Fruit fly (Drosophila melanogaster) whole organism, embryonic: ENCODE measurements around the gene Glut4EF.

Experiments used
- Ada2b ChIP-seq: fragments of 200-800 bp; sonication (Bioruptor generic); IDR thresholded peaks from 2 replicates; pipeline ENCODE4 v1.3.6; 2022; ENCODE audit warnings: missing biosample characterization, missing genetic modification characterization
- Adf1 ChIP-seq: fragments of 200-800 bp; sonication (Bioruptor generic); IDR thresholded peaks from 2 replicates; pipeline ENCODE4 v1.3.6; 2022; ENCODE audit warnings: missing biosample characterization, missing genetic modification characterization
- CG11093 ChIP-seq: fragments of 200-800 bp; sonication (Bioruptor generic); IDR thresholded peaks from 3 replicates; pipeline ENCODE4 v1.3.6; 2022; ENCODE audit warnings: missing biosample characterization, missing genetic modification characterization
- CG11696 ChIP-seq: fragments of 200-800 bp; sonication (Bioruptor generic); IDR thresholded peaks from 2 replicates; pipeline ENCODE4 v1.3.6; 2022; ENCODE audit warnings: missing biosample characterization, missing genetic modification characterization
- CG12299 ChIP-seq: fragments of 200-800 bp; sonication (Bioruptor generic); optimal IDR thresholded peaks from 2 replicates; lab custom pipeline; 2018; ENCODE audit warnings: missing biosample characterization, mild to moderate bottlenecking, missing genetic modification characterization
- CG12942 ChIP-seq: fragments of 200-800 bp; sonication (Bioruptor generic); optimal IDR thresholded peaks from 3 replicates; lab custom pipeline; 2016; ENCODE audit warnings: missing biosample characterization, missing genetic modification characterization
- CG13123 ChIP-seq: fragments of 200-800 bp; sonication (Bioruptor generic); optimal IDR thresholded peaks from 2 replicates; lab custom pipeline; 2016; ENCODE audit warnings: missing biosample characterization, missing genetic modification characterization
- CG13624 ChIP-seq: fragments of 200-800 bp; sonication (Bioruptor generic); optimal IDR thresholded peaks from 2 replicates; lab custom pipeline; 2016; ENCODE audit warnings: missing biosample characterization, missing genetic modification characterization
- CG14014 ChIP-seq: fragments of 200-800 bp; sonication (Bioruptor generic); IDR thresholded peaks from 2 replicates; pipeline ENCODE4 v1.3.6; 2022; ENCODE audit warnings: missing biosample characterization, missing genetic modification characterization
- CG15011 ChIP-seq: fragments of 200-800 bp; sonication (Bioruptor generic); optimal IDR thresholded peaks from 3 replicates; lab custom pipeline; 2018; ENCODE audit warnings: missing biosample characterization, mild to moderate bottlenecking, missing genetic modification characterization
- CG15269 ChIP-seq: fragments of 200-800 bp; sonication (Bioruptor generic); optimal IDR thresholded peaks from 2 replicates; lab custom pipeline; 2018; ENCODE audit warnings: missing biosample characterization, mild to moderate bottlenecking, missing genetic modification characterization, moderate library complexity
- CG17361 ChIP-seq: fragments of 200-800 bp; sonication (Bioruptor generic); IDR thresholded peaks from 3 replicates; pipeline ENCODE4 v1.3.6; 2022; ENCODE audit warnings: missing biosample characterization, missing genetic modification characterization
- CG2129 ChIP-seq: fragments of 200-800 bp; sonication (Bioruptor generic); IDR thresholded peaks from 2 replicates; pipeline ENCODE4 v1.3.6; 2022; ENCODE audit warnings: missing biosample characterization, missing genetic modification characterization; ENCODE audit not compliant: partially characterized antibody
- CG4282 ChIP-seq: fragments of 200-800 bp; sonication (Bioruptor generic); optimal IDR thresholded peaks from 2 replicates; lab custom pipeline; 2016; ENCODE audit warnings: missing biosample characterization, missing genetic modification characterization
- CG8089 ChIP-seq: fragments of 200-800 bp; sonication (Bioruptor generic); optimal IDR thresholded peaks from 3 replicates; lab custom pipeline; 2016; ENCODE audit warnings: missing biosample characterization, missing genetic modification characterization
- CG8388 ChIP-seq: fragments of 200-800 bp; sonication (Bioruptor generic); optimal IDR thresholded peaks from 2 replicates; lab custom pipeline; 2019; ENCODE audit warnings: missing biosample characterization, mild to moderate bottlenecking, missing genetic modification characterization, moderate library complexity
- CG9215 ChIP-seq: fragments of 200-800 bp; sonication (Bioruptor generic); IDR thresholded peaks from 2 replicates; pipeline ENCODE4 v1.3.6; 2022; ENCODE audit warnings: missing biosample characterization, missing genetic modification characterization
- CG9797 ChIP-seq: fragments of 200-800 bp; sonication (Bioruptor generic); optimal IDR thresholded peaks from 3 replicates; lab custom pipeline; 2018; ENCODE audit warnings: missing biosample characterization, mild to moderate bottlenecking, missing genetic modification characterization
- Camta ChIP-seq: fragments of 200-800 bp; sonication (Bioruptor generic); optimal IDR thresholded peaks from 2 replicates; lab custom pipeline; 2016; ENCODE audit warnings: missing biosample characterization, missing genetic modification characterization
- Doc3 ChIP-seq: fragments of 200-800 bp; sonication (Bioruptor generic); IDR thresholded peaks from 3 replicates; pipeline ENCODE4 v1.3.6; 2022; ENCODE audit warnings: missing biosample characterization, missing genetic modification characterization; ENCODE audit not compliant: partially characterized antibody
- Dp ChIP-seq: fragments of 200-800 bp; sonication (Bioruptor generic); optimal IDR thresholded peaks from 2 replicates; lab custom pipeline; 2018; ENCODE audit warnings: missing biosample characterization, mild to moderate bottlenecking, missing genetic modification characterization, moderate library complexity
- E2f2 ChIP-seq: fragments of 200-800 bp; sonication (Bioruptor generic); IDR thresholded peaks from 2 replicates; pipeline ENCODE4 v1.3.6; 2022; ENCODE audit warnings: missing biosample characterization, missing genetic modification characterization
- Fer1 ChIP-seq: fragments of 200-800 bp; sonication (Bioruptor generic); optimal IDR thresholded peaks from 2 replicates; lab custom pipeline; 2017; ENCODE audit warnings: missing biosample characterization, mild to moderate bottlenecking, missing genetic modification characterization
- Gsc ChIP-seq: fragments of 200-800 bp; sonication (Bioruptor generic); IDR thresholded peaks from 2 replicates; pipeline ENCODE4 v1.3.6; 2022; ENCODE audit warnings: missing biosample characterization, missing genetic modification characterization
- HLH4C ChIP-seq: fragments of 200-800 bp; sonication (Bioruptor generic); IDR thresholded peaks from 3 replicates; pipeline ENCODE4 v1.3.6; 2022; ENCODE audit warnings: missing biosample characterization, missing genetic modification characterization; ENCODE audit not compliant: partially characterized antibody
- Kr ChIP-seq: fragments of 200-800 bp; sonication (Bioruptor generic); optimal IDR thresholded peaks from 2 replicates; lab custom pipeline; 2017; ENCODE audit warnings: missing biosample characterization, mild to moderate bottlenecking, missing genetic modification characterization
- Mrtf ChIP-seq: fragments of 200-800 bp; sonication (Bioruptor generic); IDR thresholded peaks from 3 replicates; pipeline ENCODE4 v1.3.6; 2022; ENCODE audit warnings: missing biosample characterization, missing genetic modification characterization
- Sry-δ ChIP-seq: fragments of 200-800 bp; sonication (Bioruptor generic); optimal IDR thresholded peaks from 2 replicates; lab custom pipeline; 2016; ENCODE audit warnings: missing biosample characterization, missing genetic modification characterization
- Taf1 ChIP-seq: fragments of 200-800 bp; sonication (Bioruptor generic); IDR thresholded peaks from 2 replicates; pipeline ENCODE4 v1.3.6; 2022; ENCODE audit warnings: missing biosample characterization, missing genetic modification characterization
- bigmax ChIP-seq: fragments of 200-800 bp; sonication (Bioruptor generic); optimal IDR thresholded peaks from 2 replicates; lab custom pipeline; 2018; ENCODE audit warnings: missing biosample characterization, mild to moderate bottlenecking, missing genetic modification characterization
- br ChIP-seq: fragments of >200 bp; optimal IDR thresholded peaks from 2 replicates; lab custom pipeline; 2017
- disco-r ChIP-seq: fragments of 200-800 bp; sonication (Bioruptor generic); optimal IDR thresholded peaks from 2 replicates; lab custom pipeline; 2016; ENCODE audit warnings: missing biosample characterization, missing genetic modification characterization
- dmrt99B ChIP-seq: fragments of 200-800 bp; sonication (Bioruptor generic); optimal IDR thresholded peaks from 2 replicates; lab custom pipeline; 2018; ENCODE audit warnings: missing biosample characterization, mild to moderate bottlenecking, missing genetic modification characterization, moderate library complexity
- dysf ChIP-seq: fragments of 200-800 bp; sonication (Bioruptor generic); IDR thresholded peaks from 3 replicates; pipeline ENCODE4 v1.3.6; 2022; ENCODE audit warnings: missing biosample characterization, missing genetic modification characterization
- eve ChIP-seq, 2 experiments: fragments of >200 bp; optimal IDR thresholded peaks; 2 replicates each; lab custom pipeline; 2017; ENCODE audit warnings: missing biosample characterization in 2 of 2, missing genetic modification characterization in 2 of 2
- knrl ChIP-seq: fragments of 200-800 bp; sonication (Bioruptor generic); IDR thresholded peaks from 3 replicates; pipeline ENCODE4 v1.3.6; 2022; ENCODE audit warnings: missing biosample characterization, missing genetic modification characterization; ENCODE audit not compliant: partially characterized antibody
- lmd ChIP-seq: fragments of 200-800 bp; sonication (Bioruptor generic); IDR thresholded peaks from 2 replicates; pipeline ENCODE4 v1.3.6; 2022; ENCODE audit warnings: missing biosample characterization, missing genetic modification characterization
- mam ChIP-seq: fragments of 200-800 bp; sonication (Bioruptor generic); optimal IDR thresholded peaks from 3 replicates; lab custom pipeline; 2016; ENCODE audit warnings: missing biosample characterization, missing genetic modification characterization
- nerfin-1 ChIP-seq: fragments of 200-800 bp; sonication (Bioruptor generic); optimal IDR thresholded peaks from 3 replicates; lab custom pipeline; 2019; ENCODE audit warnings: missing biosample characterization, mild to moderate bottlenecking, missing genetic modification characterization, moderate library complexity
- nom ChIP-seq: fragments of 200-800 bp; sonication (Bioruptor generic); optimal IDR thresholded peaks from 2 replicates; lab custom pipeline; 2017; ENCODE audit warnings: missing biosample characterization, missing genetic modification characterization, mild to moderate bottlenecking, moderate library complexity, missing genetic modification reagents
- onecut ChIP-seq: fragments of 200-800 bp; sonication (Bioruptor generic); IDR thresholded peaks from 2 replicates; pipeline ENCODE4 v1.3.6; 2022; ENCODE audit warnings: missing biosample characterization, missing genetic modification characterization
- p53 ChIP-seq: fragments of 200-800 bp; sonication (Bioruptor generic); optimal IDR thresholded peaks from 2 replicates; lab custom pipeline; 2016; ENCODE audit warnings: missing biosample characterization, missing genetic modification characterization
- pan ChIP-seq, 4 experiments: fragments of >200 bp in 3 of 4; fragments of 200-800 bp in 1 of 4; sonication (Bioruptor generic) in 1 of 4; optimal IDR thresholded peaks in 3 of 4; IDR thresholded peaks in 1 of 4; 2 replicates each; pipeline versions ENCODE4 v1.3.6 to Lab custom; 2017 to 2022; ENCODE audit warnings: missing biosample characterization in 2 of 4, missing genetic modification characterization in 2 of 4, mixed read lengths in 1 of 4
- pb ChIP-seq: fragments of 200-800 bp; sonication (Bioruptor generic); optimal IDR thresholded peaks from 3 replicates; lab custom pipeline; 2016; ENCODE audit warnings: missing biosample characterization, missing genetic modification characterization
- run ChIP-seq: fragments of 200-800 bp; sonication (Bioruptor generic); optimal IDR thresholded peaks from 3 replicates; lab custom pipeline; 2018; ENCODE audit warnings: missing biosample characterization, mild to moderate bottlenecking, missing genetic modification characterization
- seq ChIP-seq: fragments of 200-800 bp; sonication (Bioruptor generic); IDR thresholded peaks from 2 replicates; pipeline ENCODE4 v1.3.6; 2022; ENCODE audit warnings: missing biosample characterization, missing genetic modification characterization
- shn ChIP-seq: fragments of 200-800 bp; sonication (Bioruptor generic); optimal IDR thresholded peaks from 3 replicates; lab custom pipeline; 2016; ENCODE audit warnings: missing biosample characterization, missing genetic modification characterization
- toy ChIP-seq: fragments of 200-800 bp; sonication (Bioruptor generic); IDR thresholded peaks from 2 replicates; pipeline ENCODE4 v1.3.6; 2022; ENCODE audit warnings: missing biosample characterization, missing genetic modification characterization
- wdn ChIP-seq: fragments of 200-800 bp; sonication (Bioruptor generic); IDR thresholded peaks from 2 replicates; pipeline ENCODE4 v1.3.6; 2022; ENCODE audit warnings: missing biosample characterization, missing genetic modification characterization
- zf30C ChIP-seq: fragments of 200-800 bp; sonication (Bioruptor generic); optimal IDR thresholded peaks from 3 replicates; lab custom pipeline; 2018; ENCODE audit warnings: missing biosample characterization, mild to moderate bottlenecking, missing genetic modification characterization

Glut4EF gene

dm6 chr3R:10042664-10043372 is 168.3 kb downstream of the Glut4EF start, which contains the start of the genes Mical and CG3909 (continued):
- TF ChIP-seq nerfin-1: peak; percentile 69
- TF ChIP-seq lmd: peak; percentile 86
- TF ChIP-seq disco-r: no peak
- TF ChIP-seq toy (GFP tag; lab: Robert Waterston, UW): peak; percentile 77; the same call in 1 of the 2 replicates
- TF ChIP-seq CG2129: no peak
- TF ChIP-seq CG15269 (tag; lab: Kevin White, UChicago): peak; percentile 90
- peak; percentile 14 for TF ChIP-seq CG15011 (GFP tag; lab: Kevin White, UChicago)
- no peak for TF ChIP-seq Doc3 (GFP tag; lab: Robert Waterston, UW)
- peak; percentile 75 for TF ChIP-seq CG13123 (GFP tag; lab: Kevin White, UChicago)
- TF ChIP-seq nom (GFP tag; lab: Kevin White, UChicago): peak; percentile 49
- TF ChIP-seq HLH4C (GFP tag; lab: Robert Waterston, UW): peak; percentile 64
- peak; percentile 78; the same call in 2 of the 3 replicates for TF ChIP-seq Mrtf
- peak; percentile 29 for TF ChIP-seq Sry-δ (GFP tag; lab: Kevin White, UChicago)
- TF ChIP-seq Ada2b (GFP tag; lab: Robert Waterston, UW): peak; percentile 88
- no peak for TF ChIP-seq eve (GFP tag; optimal IDR thresholded peaks at IDR 0.05; lab: Kevin White, UChicago)
- peak; percentile 64 for TF ChIP-seq Adf1 (GFP tag; lab: Robert Waterston, UW)
- peak; percentile 50 for TF ChIP-seq CG4282
- peak; percentile 88 for TF ChIP-seq dmrt99B (tag; lab: Kevin White, UChicago)
- TF ChIP-seq onecut (GFP tag; lab: Robert Waterston, UW): peak; percentile 51
- TF ChIP-seq CG11093: peak; percentile 69; the same call in 2 of the 3 replicates
- TF ChIP-seq Kr (GFP tag; lab: Kevin White, UChicago): no peak
- peak; percentile 83 for TF ChIP-seq seq
- TF ChIP-seq pb (GFP tag; lab: Kevin White, UChicago): no peak
- no peak for TF ChIP-seq Camta (GFP tag; lab: Kevin White, UChicago)
- TF ChIP-seq CG13624 (GFP tag; lab: Kevin White, UChicago): peak; percentile 27
- no peak for TF ChIP-seq Gsc (GFP tag; lab: Robert Waterston, UW)
- TF ChIP-seq CG12942: peak; percentile 85
- TF ChIP-seq E2f2 (GFP tag; lab: Robert Waterston, UW): peak; percentile 70
- TF ChIP-seq pan (optimal IDR thresholded peaks at IDR 0.05; lab: Kevin White, UChicago): no peak
- peak in 1 of 2 experiments; percentile 95 for TF ChIP-seq pan (GFP tag; optimal IDR thresholded peaks at IDR 0.05 in 1 of 2, IDR thresholded peaks at IDR 0.05 in 1 of 2)
- TF ChIP-seq CG14014: peak; percentile 90
- TF ChIP-seq CG8089 (GFP tag; lab: Kevin White, UChicago): no peak
- TF ChIP-seq zf30C (GFP tag; lab: Kevin White, UChicago): no peak
- peak; percentile 83 for TF ChIP-seq wdn (GFP tag; lab: Robert Waterston, UW)
- no peak for TF ChIP-seq shn (GFP tag; lab: Kevin White, UChicago)
- peak; percentile 65 for TF ChIP-seq mam (GFP tag; lab: Kevin White, UChicago)
- TF ChIP-seq CG8388: peak; percentile 96
- TF ChIP-seq CG9797 (GFP tag; lab: Kevin White, UChicago): peak; percentile 91
- no peak for TF ChIP-seq bigmax
- TF ChIP-seq CG17361 (GFP tag; lab: Robert Waterston, UW): peak; percentile 92
- TF ChIP-seq Taf1 (GFP tag; lab: Robert Waterston, UW): peak; percentile 87
- TF ChIP-seq p53 (GFP tag; lab: Kevin White, UChicago): no peak
- peak; percentile 21; the same call in 1 of the 3 replicates for TF ChIP-seq knrl (GFP tag; lab: Robert Waterston, UW)
- peak; percentile 34 for TF ChIP-seq Dp (GFP tag; lab: Kevin White, UChicago)
- no peak for TF ChIP-seq br
- TF ChIP-seq CG12299: peak; percentile 69
- peak; percentile 90 for TF ChIP-seq dysf (GFP tag; lab: Robert Waterston, UW)
- TF ChIP-seq run (tag; lab: Kevin White, UChicago): peak; percentile 63
- TF ChIP-seq CG11696: peak; percentile 75
- TF ChIP-seq Fer1 (GFP tag; lab: Kevin White, UChicago): peak; percentile 79
- peak; percentile 84 for TF ChIP-seq CG9215
